Worm (Caenorhabditis elegans) whole organism, L4 larva: ENCODE data around the gene inso-1.
A peak's percentile ranks its signal among the peaks of the same experiment; 100 is the strongest.

Experiments used
- D1046.2 ChIP-seq: fragments of 200-800 bp; sonication (Bioruptor generic); IDR thresholded peaks from 2 replicates; pipeline ENCODE4 v1.3.6; 2022; ENCODE audit warnings: missing genetic modification characterization, missing compliant biosample characterization
- F26F4.8 ChIP-seq: fragments of 200-800 bp; sonication (Bioruptor generic); conservative IDR thresholded peaks from 2 replicates; pipeline ENCODE4 v1.3.6; 2022; ENCODE audit warnings: missing genetic modification characterization, missing compliant biosample characterization
- F37D6.2 ChIP-seq: sonication (generic microtip); optimal IDR thresholded peaks from 2 replicates; lab custom pipeline; 2016; ENCODE audit warnings: mild to moderate bottlenecking, missing genetic modification characterization, missing compliant biosample characterization
- R02D3.7 ChIP-seq: fragments of 150-350 bp; sonication (generic microtip); optimal IDR thresholded peaks from 3 replicates; lab custom pipeline; 2014; ENCODE audit warnings: missing biosample characterization, missing genetic modification characterization
- T20F7.1 ChIP-seq: fragments of 200-800 bp; sonication (Bioruptor generic); optimal IDR thresholded peaks from 2 replicates; lab custom pipeline; 2018; ENCODE audit warnings: mild to moderate bottlenecking, missing genetic modification characterization, missing compliant biosample characterization
- ZK546.5 ChIP-seq, 2 experiments: sonication (generic microtip); optimal IDR thresholded peaks; 2 replicates each; lab custom pipeline; 2017; ENCODE audit warnings: missing biosample characterization in 2 of 2, missing genetic modification characterization in 2 of 2
- aly-2 ChIP-seq: sonication (generic microtip); optimal IDR thresholded peaks from 2 replicates; lab custom pipeline; 2018; ENCODE audit warnings: missing biosample characterization, missing genetic modification characterization
- ama-1 ChIP-seq: fragments of 150-350 bp; optimal IDR thresholded peaks from 2 replicates; lab custom pipeline; 2014; ENCODE audit warnings: inconsistent platforms, mixed read lengths
- arid-1 ChIP-seq: fragments of 200-800 bp; sonication (Bioruptor generic); conservative IDR thresholded peaks from 2 replicates; pipeline ENCODE4 v1.3.6; 2022; ENCODE audit warnings: missing genetic modification reagents, missing genetic modification characterization, missing compliant biosample characterization
- ceh-20 ChIP-seq: fragments of 200-800 bp; sonication (Bioruptor generic); IDR thresholded peaks from 2 replicates; pipeline ENCODE4 v1.3.6; 2022; ENCODE audit warnings: missing genetic modification reagents, missing genetic modification characterization, missing compliant biosample characterization
- ceh-28 ChIP-seq: fragments of 150-350 bp; optimal IDR thresholded peaks from 2 replicates; lab custom pipeline; 2014; ENCODE audit warnings: missing biosample characterization, missing genetic modification reagents, missing genetic modification characterization
- ceh-82 ChIP-seq: sonication (generic microtip); optimal IDR thresholded peaks from 2 replicates; lab custom pipeline; 2017; ENCODE audit warnings: missing biosample characterization, missing genetic modification characterization
- cey-2 ChIP-seq: sonication (generic microtip); optimal IDR thresholded peaks from 3 replicates; lab custom pipeline; 2017; ENCODE audit warnings: missing genetic modification characterization, mild to moderate bottlenecking, missing compliant biosample characterization, antibody characterized with exemption, borderline replicate concordance; ENCODE audit not compliant: insufficient read depth
- ctbp-1 ChIP-seq: fragments of 200-800 bp; sonication (Bioruptor generic); IDR thresholded peaks from 2 replicates; pipeline ENCODE4 v1.3.6; 2022; ENCODE audit warnings: missing genetic modification reagents, missing genetic modification characterization, missing compliant biosample characterization
- daf-19 ChIP-seq: fragments of 200-800 bp; sonication (Bioruptor generic); conservative IDR thresholded peaks from 2 replicates; pipeline ENCODE4 v1.3.6; 2022; ENCODE audit warnings: missing genetic modification characterization, missing compliant biosample characterization
- daf-8 ChIP-seq: fragments of 200-800 bp; sonication (Bioruptor generic); IDR thresholded peaks from 2 replicates; pipeline ENCODE4 v1.3.6; 2022; ENCODE audit warnings: missing genetic modification characterization, missing compliant biosample characterization
- dmd-9 ChIP-seq: fragments of 200-800 bp; sonication (Bioruptor generic); IDR thresholded peaks from 2 replicates; pipeline ENCODE4 v1.3.6; 2022; ENCODE audit warnings: missing genetic modification reagents, missing genetic modification characterization, missing compliant biosample characterization
- duxl-1 ChIP-seq: sonication (generic microtip); optimal IDR thresholded peaks from 2 replicates; lab custom pipeline; 2016; ENCODE audit warnings: mild to moderate bottlenecking, missing genetic modification characterization, moderate library complexity, missing compliant biosample characterization; ENCODE audit not compliant: poor library complexity
- egl-43 ChIP-seq: fragments of 200-800 bp; sonication (Bioruptor generic); IDR thresholded peaks from 2 replicates; pipeline ENCODE4 v1.3.6; 2022; ENCODE audit warnings: missing genetic modification reagents, missing genetic modification characterization, missing compliant biosample characterization
- fos-1 ChIP-seq: fragments of 150-350 bp; optimal IDR thresholded peaks from 2 replicates; lab custom pipeline; 2014; ENCODE audit warnings: missing biosample characterization, missing genetic modification characterization
- gei-8 ChIP-seq: fragments of 200-800 bp; sonication (Bioruptor generic); optimal IDR thresholded peaks from 2 replicates; lab custom pipeline; 2018; ENCODE audit warnings: mild to moderate bottlenecking, missing genetic modification characterization, missing compliant biosample characterization
- hif-1 ChIP-seq, 2 experiments: sonication (generic microtip); optimal IDR thresholded peaks; 2 replicates each; lab custom pipeline; 2016 to 2017; ENCODE audit warnings: missing compliant biosample characterization in 2 of 2, missing genetic modification characterization in 2 of 2, missing genetic modification reagents in 2 of 2, missing genotype in 2 of 2, mild to moderate bottlenecking in 1 of 2
- hmg-1.1 ChIP-seq: fragments of 200-800 bp; sonication (Bioruptor generic); IDR thresholded peaks from 2 replicates; pipeline ENCODE4 v1.3.6; 2022; ENCODE audit warnings: missing genetic modification reagents, missing genetic modification characterization, missing compliant biosample characterization
- lim-7 ChIP-seq: fragments of 200-800 bp; sonication (Bioruptor generic); IDR thresholded peaks from 2 replicates; pipeline ENCODE4 v1.3.6; 2022; ENCODE audit warnings: missing genetic modification characterization, missing compliant biosample characterization
- lin-13 ChIP-seq: fragments of 150-350 bp; optimal IDR thresholded peaks from 2 replicates; lab custom pipeline; 2014; ENCODE audit warnings: missing biosample characterization, missing genetic modification reagents, missing genetic modification characterization
- lin-15B ChIP-seq: fragments of 150-350 bp; sonication (generic microtip); optimal IDR thresholded peaks from 3 replicates; lab custom pipeline; 2014; ENCODE audit warnings: missing biosample characterization, missing genetic modification characterization
- lin-29 ChIP-seq: fragments of 200-800 bp; sonication (Bioruptor generic); IDR thresholded peaks from 2 replicates; pipeline ENCODE4 v1.3.6; 2022; ENCODE audit warnings: missing genetic modification reagents, missing genetic modification characterization, missing compliant biosample characterization
- lin-38 ChIP-seq: fragments of 200-800 bp; sonication (Bioruptor generic); IDR thresholded peaks from 2 replicates; pipeline ENCODE4 v1.3.6; 2022; ENCODE audit warnings: missing genetic modification reagents, missing genetic modification characterization, missing compliant biosample characterization
- madf-9 ChIP-seq: fragments of 200-800 bp; sonication (Bioruptor generic); conservative IDR thresholded peaks from 2 replicates; pipeline ENCODE4 v1.3.6; 2022; ENCODE audit warnings: missing genetic modification reagents, missing genetic modification characterization, missing compliant biosample characterization
- mdl-1 ChIP-seq, 2 experiments: fragments of 150-350 bp in 1 of 2; sonication (generic microtip) in 1 of 2; optimal IDR thresholded peaks; 2 replicates each; lab custom pipeline; 2014 to 2017; ENCODE audit warnings: missing biosample characterization in 2 of 2, missing genetic modification characterization in 2 of 2
- mes-2 ChIP-seq: sonication (generic microtip); optimal IDR thresholded peaks from 2 replicates; lab custom pipeline; 2016; ENCODE audit warnings: missing genotype, mild to moderate bottlenecking, missing genetic modification characterization, missing compliant biosample characterization; ENCODE audit not compliant: poor library complexity, severe bottlenecking
- mxl-3 ChIP-seq: fragments of 200-800 bp; sonication (Bioruptor generic); optimal IDR thresholded peaks from 2 replicates; lab custom pipeline; 2018; ENCODE audit warnings: mild to moderate bottlenecking, missing genetic modification characterization, missing compliant biosample characterization
- nhr-10 ChIP-seq: fragments of 150-350 bp; optimal IDR thresholded peaks from 2 replicates; lab custom pipeline; 2014; ENCODE audit warnings: missing biosample characterization, missing genetic modification characterization
- nhr-6 ChIP-seq: fragments of 150-350 bp; optimal IDR thresholded peaks from 2 replicates; lab custom pipeline; 2014; ENCODE audit warnings: missing biosample characterization, missing genetic modification characterization
- nhr-76 ChIP-seq: fragments of 150-350 bp; optimal IDR thresholded peaks from 2 replicates; lab custom pipeline; 2014; ENCODE audit warnings: missing biosample characterization, missing genetic modification characterization
- nhr-77 ChIP-seq: fragments of 150-350 bp; optimal IDR thresholded peaks from 2 replicates; lab custom pipeline; 2014; ENCODE audit warnings: missing biosample characterization, missing genetic modification characterization
- pqm-1 ChIP-seq: sonication (generic microtip); optimal IDR thresholded peaks from 2 replicates; lab custom pipeline; 2017; ENCODE audit warnings: missing biosample characterization, missing genetic modification characterization
- rbr-2 ChIP-seq: sonication (generic microtip); optimal IDR thresholded peaks from 2 replicates; lab custom pipeline; 2016; ENCODE audit warnings: missing genotype, missing genetic modification characterization, missing compliant biosample characterization
- sdz-12 ChIP-seq: fragments of 200-800 bp; sonication (Bioruptor generic); optimal IDR thresholded peaks from 2 replicates; lab custom pipeline; 2018; ENCODE audit warnings: mild to moderate bottlenecking, missing genetic modification characterization, missing compliant biosample characterization
- skn-1 ChIP-seq: fragments of 150-350 bp; optimal IDR thresholded peaks from 2 replicates; lab custom pipeline; 2014; ENCODE audit warnings: missing biosample characterization, missing genetic modification characterization
- snpc-4 ChIP-seq: fragments of 150-350 bp; optimal IDR thresholded peaks from 2 replicates; lab custom pipeline; 2014; ENCODE audit warnings: missing biosample characterization, missing genetic modification characterization
- tag-97 ChIP-seq: fragments of 200-800 bp; sonication (Bioruptor generic); IDR thresholded peaks from 2 replicates; pipeline ENCODE4 v1.3.6; 2022; ENCODE audit warnings: missing genetic modification characterization, missing compliant biosample characterization
- unc-130 ChIP-seq: sonication (generic microtip); optimal IDR thresholded peaks from 2 replicates; lab custom pipeline; 2016; ENCODE audit warnings: missing genetic modification reagents, missing genetic modification characterization, missing compliant biosample characterization
- unc-62 ChIP-seq, 3 experiments: fragments of 150-350 bp in 1 of 3; sonication (generic microtip); optimal IDR thresholded peaks in 2 of 3; peaks in 1 of 3; 1 replicate in 1 of 3; 2 replicates in 2 of 3; lab custom pipeline; 2014 to 2017; ENCODE audit warnings: missing biosample characterization in 3 of 3, missing genetic modification characterization in 3 of 3, missing genetic modification reagents in 3 of 3, missing genotype in 1 of 3
- vab-7 ChIP-seq: fragments of 200-800 bp; sonication (Bioruptor generic); IDR thresholded peaks from 2 replicates; pipeline ENCODE4 v1.3.6; 2022; ENCODE audit warnings: missing genetic modification reagents, missing genetic modification characterization, missing compliant biosample characterization
- zag-1 ChIP-seq: fragments of 150-350 bp; optimal IDR thresholded peaks from 2 replicates; lab custom pipeline; 2014; ENCODE audit warnings: missing biosample characterization, missing genetic modification characterization
- zfp-3 ChIP-seq: fragments of 200-800 bp; sonication (Bioruptor generic); conservative IDR thresholded peaks from 2 replicates; pipeline ENCODE4 v1.3.6; 2022; ENCODE audit warnings: missing genetic modification reagents, missing genetic modification characterization, missing compliant biosample characterization
- zip-2 ChIP-seq: fragments of 150-350 bp; optimal IDR thresholded peaks from 2 replicates; lab custom pipeline; 2014; ENCODE audit warnings: missing biosample characterization, missing genetic modification characterization
- ztf-7 ChIP-seq: fragments of 150-350 bp; optimal IDR thresholded peaks from 2 replicates; lab custom pipeline; 2014; ENCODE audit warnings: missing biosample characterization, missing genetic modification characterization

Gene inso-1

ce11 chrX:1344321-1344720 is 44.4 kb downstream of the inso-1 start, which contains the start of gene ins-39:
Gene ins-39 (minus strand): TSS chrX:1344421.
- TF ChIP-seq mxl-3 (GFP tag; lab: Kevin White, UChicago) (no peak), duxl-1 (tag; lab: Kevin White, UChicago) (no peak), mes-2 (no peak), D1046.2 (no peak)

ce11 chrX:1344818-1345217 is 44.9 kb downstream of the inso-1 start:
- TF ChIP-seq pqm-1 (tag; lab: Kevin White, UChicago): peak; percentile 34
- peak; percentile 67 for TF ChIP-seq skn-1 (tag; lab: Kevin White, UChicago)
- TF ChIP-seq nhr-76 (tag; lab: Kevin White, UChicago): peak; percentile 77
- peak; percentile 100 for TF ChIP-seq hmg-1.1 (GFP tag; lab: Robert Waterston, UW)
- TF ChIP-seq nhr-6 (tag; lab: Kevin White, UChicago): peak; percentile 90
- peak; percentile 78 for TF ChIP-seq vab-7
- TF ChIP-seq F26F4.8 (GFP tag; lab: Robert Waterston, UW): no peak
- TF ChIP-seq daf-8 (GFP tag; lab: Robert Waterston, UW): peak; percentile 77; the same call in 1 of the 2 replicates
- peak in 1 of 2 experiments; percentile 73 for TF ChIP-seq ZK546.5 (tag; optimal IDR thresholded peaks at IDR 0.05; lab: Kevin White, UChicago)
- peak; percentile 99 for TF ChIP-seq duxl-1 (tag; lab: Kevin White, UChicago)
- peak; percentile 90 for TF ChIP-seq T20F7.1 (GFP tag; lab: Kevin White, UChicago)
- TF ChIP-seq snpc-4 (tag; lab: Kevin White, UChicago): peak; percentile 63
- no peak; the same call in none of the 2 replicates for TF ChIP-seq arid-1 (GFP tag; lab: Robert Waterston, UW)
- peak; percentile 96 for TF ChIP-seq lin-29 (GFP tag; lab: Robert Waterston, UW)
- TF ChIP-seq lim-7 (GFP tag; lab: Robert Waterston, UW): no peak
- TF ChIP-seq sdz-12 (GFP tag; lab: Kevin White, UChicago): no peak
- peak; percentile 94 for TF ChIP-seq lin-13 (GFP tag; lab: Kevin White, UChicago)
- peak; percentile 93 for TF ChIP-seq ctbp-1 (GFP tag; lab: Robert Waterston, UW)
- TF ChIP-seq D1046.2: peak; percentile 81
- TF ChIP-seq gei-8 (GFP tag; lab: Kevin White, UChicago): no peak
- TF ChIP-seq hif-1 (tag; optimal IDR thresholded peaks at IDR 0.05; lab: Kevin White, UChicago): peak; percentile 61 to 67
- TF ChIP-seq nhr-77 (tag; lab: Kevin White, UChicago): peak; percentile 99
- peak; percentile 95 for TF ChIP-seq zip-2
- peak; percentile 98 for TF ChIP-seq F37D6.2 (tag; lab: Kevin White, UChicago)
- peak; percentile 85 for TF ChIP-seq fos-1 (tag; lab: Kevin White, UChicago)
- peak; percentile 87 to 91 for TF ChIP-seq mdl-1 (tag; optimal IDR thresholded peaks at IDR 0.05; lab: Kevin White, UChicago)
- peak; percentile 89 for TF ChIP-seq mxl-3 (GFP tag; lab: Kevin White, UChicago)
- no peak for TF ChIP-seq aly-2 (tag; lab: Kevin White, UChicago)
- TF ChIP-seq egl-43 (GFP tag; lab: Robert Waterston, UW): peak; percentile 97
- TF ChIP-seq zfp-3 (GFP tag; lab: Robert Waterston, UW): peak; percentile 91
- peak; percentile 94 for TF ChIP-seq ztf-7 (tag; lab: Kevin White, UChicago)
- TF ChIP-seq nhr-10: peak; percentile 96
- TF ChIP-seq rbr-2 (tag; lab: Kevin White, UChicago): peak; percentile 98
- peak; percentile 87 for TF ChIP-seq daf-19 (GFP tag; lab: Robert Waterston, UW)
- TF ChIP-seq ceh-82 (tag; lab: Kevin White, UChicago): peak; percentile 44
- TF ChIP-seq ceh-28: peak; percentile 90
- TF ChIP-seq R02D3.7: peak; percentile 9
- peak; percentile 3 for TF ChIP-seq lin-15B (tag; lab: Kevin White, UChicago)
- TF ChIP-seq tag-97 (GFP tag; lab: Robert Waterston, UW): no peak
- TF ChIP-seq unc-62 (GFP tag; optimal IDR thresholded peaks at IDR 0.05 in 1 of 2; lab: Kevin White, UChicago): peak; percentile 42 to 76
- TF ChIP-seq unc-62 (tag; optimal IDR thresholded peaks at IDR 0.05; lab: Kevin White, UChicago): no peak
- TF ChIP-seq dmd-9 (GFP tag; lab: Robert Waterston, UW): peak; percentile 68; the same call in 1 of the 2 replicates
- peak; percentile 82 for TF ChIP-seq lin-38 (GFP tag; lab: Robert Waterston, UW)
- no peak for TF ChIP-seq cey-2 (tag; lab: Kevin White, UChicago)
- TF ChIP-seq madf-9 (GFP tag; lab: Robert Waterston, UW): peak; percentile 94
- TF ChIP-seq zag-1 (tag; lab: Kevin White, UChicago): peak; percentile 85
- no peak for TF ChIP-seq unc-130 (GFP tag; lab: Kevin White, UChicago)
- TF ChIP-seq ama-1: no peak
- peak; percentile 94 for TF ChIP-seq ceh-20 (GFP tag; lab: Robert Waterston, UW)
